Fruit fly (Drosophila melanogaster) whole organism, embryonic: ENCODE results near the gene CCDC151.

Source experiments
- CG4424 ChIP-seq: fragments of 200-800 bp; sonication (Bioruptor generic); optimal IDR thresholded peaks from 3 replicates; lab custom pipeline; 2016; ENCODE audit warnings: missing biosample characterization, missing genetic modification characterization
- CG9817 ChIP-seq: fragments of 200-800 bp; sonication (Bioruptor generic); optimal IDR thresholded peaks from 2 replicates; lab custom pipeline; 2018; ENCODE audit warnings: missing biosample characterization, mild to moderate bottlenecking, missing genetic modification characterization, moderate library complexity
- Med ChIP-seq: fragments of 200-800 bp; sonication (Bioruptor generic); peaks from one replicate; lab custom pipeline; 2016; ENCODE audit warnings: missing biosample characterization, missing genetic modification characterization, mild to moderate bottlenecking, inconsistent platforms, moderate library complexity
- sr ChIP-seq: fragments of 200-800 bp; sonication (Bioruptor generic); IDR thresholded peaks from 3 replicates; pipeline ENCODE4 v1.3.6; 2022; ENCODE audit warnings: missing biosample characterization, missing genetic modification characterization
- wek ChIP-seq: fragments of 200-800 bp; sonication (Bioruptor generic); optimal IDR thresholded peaks from 3 replicates; lab custom pipeline; 2018; ENCODE audit warnings: missing biosample characterization, mild to moderate bottlenecking, missing genetic modification characterization, moderate library complexity

DNA sequence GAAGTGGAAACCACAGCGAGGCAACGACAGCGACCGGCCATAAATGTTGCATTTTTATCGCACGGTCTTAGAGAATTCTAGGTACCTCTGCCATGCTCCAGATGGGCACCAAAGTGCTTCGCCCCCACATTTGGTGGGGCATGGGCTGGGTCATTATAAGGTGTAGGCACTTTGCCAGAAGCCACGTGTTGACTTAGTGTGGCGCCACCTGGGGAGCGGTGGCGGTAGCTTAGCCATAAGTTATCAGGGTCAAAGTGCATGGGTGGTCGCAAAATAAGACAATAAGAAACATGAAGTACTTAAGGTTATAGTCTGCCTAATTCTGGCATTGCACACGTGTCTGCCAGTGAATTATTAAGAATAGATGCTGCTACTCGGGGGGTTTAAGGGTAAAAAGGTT is 11.6 kb downstream of the CCDC151 start:
- TF ChIP-seq CG4424 (GFP tag; lab: Kevin White, UChicago), result no peak
- no peak for TF ChIP-seq wek (GFP tag; lab: Kevin White, UChicago)
- no peak for TF ChIP-seq sr (GFP tag; lab: Robert Waterston, UW)
- no peak for TF ChIP-seq CG9817 (tag; lab: Kevin White, UChicago)
- no peak for TF ChIP-seq Med (GFP tag; lab: Kevin White, UChicago)
